Fruit fly (Drosophila melanogaster) S2 (cell line): ENCODE measurements around the gene CG7632.

Source experiments
- CG8478 ChIP-seq: fragments of >200 bp; optimal IDR thresholded peaks from 2 replicates; lab custom pipeline; 2018
- CTCF ChIP-seq, 2 experiments: fragments of >200 bp; optimal IDR thresholded peaks; 2 replicates each; lab custom pipeline; 2018

dm6 chr3L:21259257-21259656 is 45.2 kb upstream of the CG7632 start:
- TF ChIP-seq CTCF (optimal IDR thresholded peaks at IDR 0.05; lab: Kevin White, UChicago) (no peak), CG8478 (no peak)
